Worm (Caenorhabditis elegans): ENCODE measurements around the gene ZK856.5.

ce11 chrV:10173653-10174052 is 16.3 kb downstream of the ZK856.5 start, which contains the start of gene egl-3:
- TF ChIP-seq jun-1 (tag; optimal IDR thresholded peaks at IDR 0.05) (no peak), nhr-25 (tag; optimal IDR thresholded peaks at IDR 0.05; ENCODE audit: borderline replicate concordance, insufficient read depth) (no peak), ces-1 (GFP tag; optimal IDR thresholded peaks at IDR 0.05) (no peak), lin-13 (GFP tag; optimal IDR thresholded peaks at IDR 0.05) (no peak), hlh-30 (tag; optimal IDR thresholded peaks at IDR 0.05; ENCODE audit: insufficient read depth) (no peak), spr-3 (GFP tag; optimal IDR thresholded peaks at IDR 0.05) (no peak), dve-1 (tag; optimal IDR thresholded peaks at IDR 0.05; ENCODE audit: insufficient read depth) (no peak), nhr-237 (tag; optimal IDR thresholded peaks at IDR 0.05) (no peak), nhr-11 (tag; optimal IDR thresholded peaks at IDR 0.05) (no peak), ceh-44 (GFP tag; IDR thresholded peaks at IDR 0.05) (no peak), T26A8.4 (GFP tag; IDR thresholded peaks at IDR 0.05) (no peak), lir-3 (tag; optimal IDR thresholded peaks at IDR 0.05) (no peak), egl-43 (GFP tag; IDR thresholded peaks at IDR 0.05) (no peak)

Measured in whole organism, L4 larva.